Fruit fly (Drosophila melanogaster) Kc167 (cell line): ENCODE data around the gene Ankle2.

Experiments
- h ChIP-seq: fragments of >200 bp; optimal IDR thresholded peaks from 3 replicates; lab custom pipeline; 2018; ENCODE audit warnings: missing external identifiers
- ttk ChIP-seq: sonication (Bioruptor generic); optimal IDR thresholded peaks from 2 replicates; lab custom pipeline; 2017; ENCODE audit warnings: missing external identifiers

dm6 chrX:17624983-17625401, 46.0 kb upstream of the Ankle2 start:
- TF ChIP-seq ttk (lab: Kevin White, UChicago) (no peak), h (lab: Kevin White, UChicago) (no peak)
